Fruit fly (Drosophila melanogaster): Measurements from ENCODE around the gene Tango14.

The Tango14 gene

dm6 chr2L:1158519-1159319, at the start of gene Tango14:
Gene Tango14 (plus strand): TSS chr2L:1158661.
- no peak for TF ChIP-seq CG17806 (tag; optimal IDR thresholded peaks at IDR 0.05)
- TF ChIP-seq fd96Ca (GFP tag; IDR thresholded peaks at IDR 0.05) = 0 out of 3 replicates have a peak, but pooled peaks have one; percentile 38
- TF ChIP-seq CG4496 (GFP tag; IDR thresholded peaks at IDR 0.05) = 0 out of 3 replicates have a peak, but pooled peaks have one; percentile 42
- TF ChIP-seq CG32121 (GFP tag; IDR thresholded peaks at IDR 0.05) = no peak

- TF ChIP-seq CG9948 (tag; optimal IDR thresholded peaks at IDR 0.05) (no peak), CG15710 (tag; optimal IDR thresholded peaks at IDR 0.05) (no peak), rn (GFP tag; IDR thresholded peaks at IDR 0.05) (no peak), CG13204 (GFP tag; optimal IDR thresholded peaks at IDR 0.05) (no peak), CG10348 (GFP tag; IDR thresholded peaks at IDR 0.05) (no peak), CG8159 (tag; optimal IDR thresholded peaks at IDR 0.05) (no peak), CG17806 (tag; optimal IDR thresholded peaks at IDR 0.05) (no peak), EcR (GFP tag; optimal IDR thresholded peaks at IDR 0.05) (no peak), fd96Ca (GFP tag; IDR thresholded peaks at IDR 0.05) (no peak), CG8301 (tag; optimal IDR thresholded peaks at IDR 0.05) (no peak), CG34367 (tag; optimal IDR thresholded peaks at IDR 0.05) (no peak), CG32121 (GFP tag; IDR thresholded peaks at IDR 0.05) (no peak), CG4496 (GFP tag; IDR thresholded peaks at IDR 0.05) (no peak), CG12605 (GFP tag; IDR thresholded peaks at IDR 0.05) (no peak), Pif1A (GFP tag; optimal IDR thresholded peaks at IDR 0.05) (no peak), Snoo (tag; optimal IDR thresholded peaks at IDR 0.05) (no peak), Ets98B (GFP tag; IDR thresholded peaks at IDR 0.05) (no peak), gl (tag; optimal IDR thresholded peaks at IDR 0.05) (no peak)
These were observed 45.8 kb upstream of the Tango14 start, which contains the start of gene CG14340 for dm6 chr2L:1112641-1113040. Gene CG14340 (plus strand): TSS chr2L:1112941.

dm6 chr2L:1114230-1114629, 44.2 kb upstream of the Tango14 start:
- TF ChIP-seq CG17806 (tag; optimal IDR thresholded peaks at IDR 0.05) (no peak), D1 (tag; optimal IDR thresholded peaks at IDR 0.05) (no peak), Snoo (tag; optimal IDR thresholded peaks at IDR 0.05) (no peak), EcR (GFP tag; optimal IDR thresholded peaks at IDR 0.05) (no peak), CG8159 (tag; optimal IDR thresholded peaks at IDR 0.05) (no peak), Ets98B (GFP tag; IDR thresholded peaks at IDR 0.05) (no peak), CG13204 (GFP tag; optimal IDR thresholded peaks at IDR 0.05) (no peak), CG14655 (GFP tag; optimal IDR thresholded peaks at IDR 0.05) (no peak), CG9948 (tag; optimal IDR thresholded peaks at IDR 0.05) (no peak), CG32121 (GFP tag; IDR thresholded peaks at IDR 0.05) (no peak), CG8301 (tag; optimal IDR thresholded peaks at IDR 0.05) (no peak), CG10348 (GFP tag; IDR thresholded peaks at IDR 0.05) (no peak), CG4496 (GFP tag; IDR thresholded peaks at IDR 0.05) (no peak), CG12605 (GFP tag; IDR thresholded peaks at IDR 0.05) (no peak), CG34367 (tag; optimal IDR thresholded peaks at IDR 0.05) (no peak), gl (tag; optimal IDR thresholded peaks at IDR 0.05) (no peak), rn (GFP tag; IDR thresholded peaks at IDR 0.05) (no peak)

dm6 chr2L:1116661-1117322, 41.7 kb upstream of the Tango14 start:
- TF ChIP-seq Ets98B (GFP tag; IDR thresholded peaks at IDR 0.05) = no peak
- TF ChIP-seq CG34367 (tag; optimal IDR thresholded peaks at IDR 0.05) = no peak
- TF ChIP-seq Snoo (tag; optimal IDR thresholded peaks at IDR 0.05) = no peak
- no peak for TF ChIP-seq rn (GFP tag; IDR thresholded peaks at IDR 0.05)
- no peak for TF ChIP-seq CG9948 (tag; optimal IDR thresholded peaks at IDR 0.05)
- no peak for TF ChIP-seq CG13204 (GFP tag; optimal IDR thresholded peaks at IDR 0.05)
- TF ChIP-seq Pif1A (GFP tag; optimal IDR thresholded peaks at IDR 0.05) = no peak
- TF ChIP-seq D1 (tag; optimal IDR thresholded peaks at IDR 0.05) = no peak
- no peak for TF ChIP-seq CG32121 (GFP tag; IDR thresholded peaks at IDR 0.05)
- no peak for TF ChIP-seq EcR (GFP tag; optimal IDR thresholded peaks at IDR 0.05)
- no peak for TF ChIP-seq gl (tag; optimal IDR thresholded peaks at IDR 0.05)
- no peak for TF ChIP-seq CG10348 (GFP tag; IDR thresholded peaks at IDR 0.05)
- TF ChIP-seq CG4496 (GFP tag; IDR thresholded peaks at IDR 0.05) = no peak
- no peak for TF ChIP-seq CG14655 (GFP tag; optimal IDR thresholded peaks at IDR 0.05)
- no peak for TF ChIP-seq CG12605 (GFP tag; IDR thresholded peaks at IDR 0.05)
- no peak for TF ChIP-seq CG8159 (tag; optimal IDR thresholded peaks at IDR 0.05)
- no peak for TF ChIP-seq CG8301 (tag; optimal IDR thresholded peaks at IDR 0.05)
- TF ChIP-seq Pif1B (GFP tag; optimal IDR thresholded peaks at IDR 0.05) = no peak
- no peak for TF ChIP-seq CG15710 (tag; optimal IDR thresholded peaks at IDR 0.05)
- TF ChIP-seq CG17806 (tag; optimal IDR thresholded peaks at IDR 0.05) = no peak

- TF ChIP-seq CG14655 (GFP tag; optimal IDR thresholded peaks at IDR 0.05) (peak; percentile 57), CG17806 (tag; optimal IDR thresholded peaks at IDR 0.05) (no peak), CG32121 (GFP tag; IDR thresholded peaks at IDR 0.05) (peak; percentile 44; the same call in 1 of the 2 replicates), Pif1B (GFP tag; optimal IDR thresholded peaks at IDR 0.05) (no peak), CG12605 (GFP tag; IDR thresholded peaks at IDR 0.05) (0 out of 2 replicates have a peak, but pooled peaks have one; percentile 11), CG9948 (tag; optimal IDR thresholded peaks at IDR 0.05) (no peak), CG34367 (tag; optimal IDR thresholded peaks at IDR 0.05) (no peak)
These were observed 40.3 kb upstream of the Tango14 start for dm6 chr2L:1118149-1118548.

Data from whole organism, pupa.